Worm (Caenorhabditis elegans): ENCODE data around the gene C17E7.12.

ce11 chrV:3894661-3895060 lies 2.8 kb upstream of the C17E7.12 start, which contains the start of gene sre-9:
- TF ChIP-seq him-1 (tag; optimal IDR thresholded peaks at IDR 0.05) (no peak), dao-5 (tag; optimal IDR thresholded peaks at IDR 0.05) (no peak), W03F9.2 (tag; optimal IDR thresholded peaks at IDR 0.05) (no peak)
